Worm (Caenorhabditis elegans) whole organism, early embryonic: ENCODE measurements around the gene tmc-2.

ENCODE experiments used
- B0310.2 ChIP-seq: sonication (generic microtip); optimal IDR thresholded peaks from 2 replicates; lab custom pipeline; 2016; ENCODE audit warnings: mild to moderate bottlenecking, missing genetic modification characterization, missing compliant biosample characterization
- ama-1 ChIP-seq: fragments of 150-350 bp; optimal IDR thresholded peaks from 2 replicates; lab custom pipeline; 2014
- ceh-13 ChIP-seq: fragments of 200-800 bp; sonication (Bioruptor generic); optimal IDR thresholded peaks from 2 replicates; lab custom pipeline; 2018; ENCODE audit warnings: mild to moderate bottlenecking, missing genetic modification characterization, missing compliant biosample characterization
- ets-7 ChIP-seq: sonication (generic microtip); optimal IDR thresholded peaks from 2 replicates; lab custom pipeline; 2016; ENCODE audit warnings: missing genotype, missing genetic modification characterization, missing compliant biosample characterization
- flt-1 ChIP-seq: fragments of 200-800 bp; sonication (Bioruptor generic); IDR thresholded peaks from 2 replicates; pipeline ENCODE4 v1.3.6; 2022; ENCODE audit warnings: missing genetic modification characterization, missing compliant biosample characterization
- hmbx-1 ChIP-seq: sonication (generic microtip); optimal IDR thresholded peaks from 2 replicates; lab custom pipeline; 2016; ENCODE audit warnings: mild to moderate bottlenecking, missing genetic modification characterization, missing compliant biosample characterization
- pes-1 ChIP-seq: fragments of 200-800 bp; sonication (Bioruptor generic); IDR thresholded peaks from 2 replicates; pipeline ENCODE4 v1.3.6; 2022; ENCODE audit warnings: missing genetic modification reagents, missing genetic modification characterization, missing compliant biosample characterization
- sea-1 ChIP-seq: fragments of 200-800 bp; sonication (Bioruptor generic); conservative IDR thresholded peaks from 2 replicates; pipeline ENCODE4 v1.3.6; 2022; ENCODE audit warnings: missing genetic modification characterization, missing compliant biosample characterization
- tbx-11 ChIP-seq: fragments of 200-800 bp; sonication (Bioruptor generic); IDR thresholded peaks from 2 replicates; pipeline ENCODE4 v1.3.6; 2022; ENCODE audit warnings: missing genetic modification characterization, missing compliant biosample characterization
- tbx-37 ChIP-seq: fragments of 200-800 bp; sonication (Bioruptor generic); conservative IDR thresholded peaks from 2 replicates; pipeline ENCODE4 v1.3.6; 2022; ENCODE audit warnings: missing genetic modification reagents, missing genetic modification characterization, missing compliant biosample characterization

DNA sequence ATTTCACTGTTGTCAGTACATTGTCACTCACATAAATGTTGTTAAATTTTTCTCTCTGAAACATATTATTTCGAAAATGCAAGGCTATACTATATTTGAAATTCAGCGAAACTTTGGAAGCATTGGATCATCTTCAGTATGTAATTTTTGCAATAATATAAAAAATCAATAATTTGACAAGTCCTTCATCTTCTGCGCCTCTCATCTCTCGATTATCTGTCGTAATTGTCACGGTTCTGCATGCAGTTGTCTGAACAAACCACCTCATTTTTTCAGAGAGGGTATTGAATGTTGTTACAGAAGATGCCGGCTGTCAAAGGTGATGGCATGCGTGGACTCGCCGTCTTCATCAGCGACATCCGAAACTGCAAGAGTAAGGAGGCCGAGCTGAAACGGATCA lies 34.9 kb downstream of the tmc-2 start, which contains the start of gene apa-2:
- no peak for TF ChIP-seq tbx-11 (GFP tag; lab: Robert Waterston, UW)
- no peak for TF ChIP-seq ceh-13 (GFP tag; lab: Kevin White, UChicago)
- no peak for TF ChIP-seq hmbx-1 (tag; lab: Kevin White, UChicago)
- TF ChIP-seq ama-1 (lab: Kevin White, UChicago), result no peak
- no peak for TF ChIP-seq sea-1 (GFP tag; lab: Robert Waterston, UW)
- TF ChIP-seq ets-7 (tag; lab: Kevin White, UChicago), result no peak
- TF ChIP-seq pes-1 (GFP tag; lab: Robert Waterston, UW), result no peak
- TF ChIP-seq B0310.2 (tag; lab: Kevin White, UChicago), result no peak
- no peak for TF ChIP-seq tbx-37 (GFP tag; lab: Robert Waterston, UW)
- TF ChIP-seq flt-1, result no peak
